Worm (Caenorhabditis elegans): ENCODE measurements around the gene sna-2.

The sna-2 gene

DNA sequence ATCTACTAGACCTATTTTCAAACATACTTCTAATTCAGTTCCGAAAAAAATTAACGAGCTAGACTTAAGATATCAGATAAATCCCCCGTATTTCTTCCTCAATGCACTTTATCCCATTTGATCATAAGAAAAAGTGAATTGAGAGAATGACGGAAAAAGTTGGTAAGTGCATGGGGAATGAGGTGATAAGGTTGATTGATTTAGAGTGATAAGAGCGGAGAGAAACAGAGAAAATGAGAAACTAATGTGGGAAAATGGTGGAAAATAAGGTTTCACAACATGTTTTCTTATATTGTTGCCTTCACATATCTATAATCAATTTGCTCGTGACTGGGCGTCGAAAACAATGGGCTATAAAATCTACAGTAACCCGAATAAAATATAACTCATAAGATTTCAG lies 41.7 kb downstream of the sna-2 start (continued):
- no peak for TF ChIP-seq saeg-2 (GFP tag; IDR thresholded peaks at IDR 0.05)
- TF ChIP-seq ceh-82 (tag; optimal IDR thresholded peaks at IDR 0.05) = no peak
- no peak for TF ChIP-seq R02D3.7 (tag; optimal IDR thresholded peaks at IDR 0.05)
- no peak for TF ChIP-seq lir-3 (tag; optimal IDR thresholded peaks at IDR 0.05)
- no peak for TF ChIP-seq zfp-3 (GFP tag; conservative IDR thresholded peaks at IDR 0.05)
- TF ChIP-seq aly-2 (tag; optimal IDR thresholded peaks at IDR 0.05) = no peak
- TF ChIP-seq ctbp-1 (GFP tag; IDR thresholded peaks at IDR 0.05) = no peak
- TF ChIP-seq ceh-44 (GFP tag; IDR thresholded peaks at IDR 0.05) = no peak
- TF ChIP-seq nhr-25 (tag; optimal IDR thresholded peaks at IDR 0.05; ENCODE audit: borderline replicate concordance, insufficient read depth) = no peak
- TF ChIP-seq jun-1 (tag; optimal IDR thresholded peaks at IDR 0.05) = no peak
- no peak for TF ChIP-seq mxl-2 (GFP tag; conservative IDR thresholded peaks at IDR 0.05)
- TF ChIP-seq dpl-1 (GFP tag; optimal IDR thresholded peaks at IDR 0.05) = no peak
- no peak for TF ChIP-seq gei-8 (GFP tag; optimal IDR thresholded peaks at IDR 0.05)
- no peak for TF ChIP-seq Y5F2A.4 (GFP tag; optimal IDR thresholded peaks at IDR 0.05)
- no peak for TF ChIP-seq nhr-76 (tag; optimal IDR thresholded peaks at IDR 0.05)
- no peak for TF ChIP-seq madf-9 (GFP tag; conservative IDR thresholded peaks at IDR 0.05)
- no peak for TF ChIP-seq mxl-3 (GFP tag; optimal IDR thresholded peaks at IDR 0.05)
- no peak for TF ChIP-seq mes-2 (tag; optimal IDR thresholded peaks at IDR 0.05; ENCODE audit: poor library complexity, severe bottlenecking)
- no peak for TF ChIP-seq madf-5 (GFP tag; IDR thresholded peaks at IDR 0.05)
- peak; percentile 25 for TF ChIP-seq nhr-11 (tag; optimal IDR thresholded peaks at IDR 0.05)
- no peak for TF ChIP-seq fkh-10 (GFP tag; optimal IDR thresholded peaks at IDR 0.05)
- no peak for TF ChIP-seq hmg-1.1 (GFP tag; IDR thresholded peaks at IDR 0.05)
- TF ChIP-seq aha-1 (tag) = peak; percentile 94
- TF ChIP-seq duxl-1 (tag; optimal IDR thresholded peaks at IDR 0.05; ENCODE audit: poor library complexity) = no peak
- TF ChIP-seq F37D6.2 (tag; optimal IDR thresholded peaks at IDR 0.05) = no peak
- no peak for TF ChIP-seq zag-1 (tag; optimal IDR thresholded peaks at IDR 0.05)
- no peak for TF ChIP-seq ztf-11 (tag; optimal IDR thresholded peaks at IDR 0.05)
- no peak for TF ChIP-seq dmd-8 (GFP tag; IDR thresholded peaks at IDR 0.05)
- TF ChIP-seq F26F4.8 (GFP tag; conservative IDR thresholded peaks at IDR 0.05) = no peak
- TF ChIP-seq ceh-20 (GFP tag; IDR thresholded peaks at IDR 0.05) = no peak
- no peak for TF ChIP-seq spr-3 (GFP tag; optimal IDR thresholded peaks at IDR 0.05)
- no peak for TF ChIP-seq lin-38 (GFP tag; IDR thresholded peaks at IDR 0.05)
- no peak for TF ChIP-seq set-16 (GFP tag; IDR thresholded peaks at IDR 0.05)
- TF ChIP-seq tag-97 (GFP tag; IDR thresholded peaks at IDR 0.05) = no peak
- TF ChIP-seq vab-7 (GFP tag; IDR thresholded peaks at IDR 0.05) = no peak
- no peak for TF ChIP-seq zfp-2 (tag; optimal IDR thresholded peaks at IDR 0.05)
- no peak for TF ChIP-seq fos-1 (tag; optimal IDR thresholded peaks at IDR 0.05)
- no peak for TF ChIP-seq nhr-237 (tag; optimal IDR thresholded peaks at IDR 0.05)
- no peak for TF ChIP-seq nhr-102 (tag; optimal IDR thresholded peaks at IDR 0.05)
- no peak for TF ChIP-seq tra-1 (GFP tag; IDR thresholded peaks at IDR 0.05)
- 0 out of 2 replicates have a peak, but pooled peaks have one; percentile 62 for TF ChIP-seq php-3 (GFP tag; IDR thresholded peaks at IDR 0.05)
- TF ChIP-seq zip-2 (tag; optimal IDR thresholded peaks at IDR 0.05) = no peak
- TF ChIP-seq lin-1 (GFP tag; IDR thresholded peaks at IDR 0.05) = no peak
- peak; percentile 76 for TF ChIP-seq dve-1 (tag; optimal IDR thresholded peaks at IDR 0.05; ENCODE audit: insufficient read depth)
- TF ChIP-seq T20F7.1 (GFP tag; optimal IDR thresholded peaks at IDR 0.05) = no peak
- TF ChIP-seq lin-15B (tag; optimal IDR thresholded peaks at IDR 0.05) = no peak
- TF ChIP-seq ceh-62 (tag; optimal IDR thresholded peaks at IDR 0.05) = no peak
- TF ChIP-seq cey-2 (tag; optimal IDR thresholded peaks at IDR 0.05; ENCODE audit: borderline replicate concordance, insufficient read depth) = no peak
- no peak for TF ChIP-seq ZK546.5 (tag; optimal IDR thresholded peaks at IDR 0.05)
- TF ChIP-seq hlh-11 (tag; optimal IDR thresholded peaks at IDR 0.05) = peak; percentile 69
- TF ChIP-seq mdt-29 (GFP tag; IDR thresholded peaks at IDR 0.05) = no peak
- TF ChIP-seq ZK337.2 (GFP tag; IDR thresholded peaks at IDR 0.05) = no peak
